Worm (Caenorhabditis elegans): ENCODE data around the gene C50C3.19.
A peak's percentile ranks its signal among the peaks of the same experiment; 100 is the strongest.

C50C3.19 gene

ce11 chrIII:8163283-8163682 lies 27.3 kb upstream of the C50C3.19 start, which contains the start of gene bath-42:
bath-42 (minus strand) TSS chrIII:8163383.
- TF ChIP-seq Y53G8AR.9 (GFP tag; conservative IDR thresholded peaks at IDR 0.05) (no peak), mel-28 (tag; optimal IDR thresholded peaks at IDR 0.05; ENCODE audit: borderline replicate concordance) (no peak), Y56A3A.18 (GFP tag; IDR thresholded peaks at IDR 0.05) (no peak), B0336.3 (GFP tag; IDR thresholded peaks at IDR 0.05) (no peak), aptf-2 (GFP tag; conservative IDR thresholded peaks at IDR 0.05) (no peak), hrde-1 (tag; optimal IDR thresholded peaks at IDR 0.05; ENCODE audit: borderline replicate concordance) (no peak), ceh-27 (GFP tag; optimal IDR thresholded peaks at IDR 0.05) (no peak), unc-130 (GFP tag; optimal IDR thresholded peaks at IDR 0.05) (no peak), nhr-120 (GFP tag; IDR thresholded peaks at IDR 0.05) (no peak), Y53F4B.3 (GFP tag; IDR thresholded peaks at IDR 0.05) (no peak)

- TF ChIP-seq D2030.7 (GFP tag; IDR thresholded peaks at IDR 0.05), result peak; percentile 46
- TF ChIP-seq mcd-1 (GFP tag; IDR thresholded peaks at IDR 0.05), result peak; percentile 76
- no peak for TF ChIP-seq hrde-1 (tag; optimal IDR thresholded peaks at IDR 0.05; ENCODE audit: borderline replicate concordance)
- peak; percentile 31; the same call in 1 of the 2 replicates for TF ChIP-seq cebp-1 (GFP tag; IDR thresholded peaks at IDR 0.05)
- peak; percentile 67 for TF ChIP-seq cebp-1 (tag; optimal IDR thresholded peaks at IDR 0.05)
- TF ChIP-seq hmg-20 (GFP tag; IDR thresholded peaks at IDR 0.05), result no peak
- no peak for TF ChIP-seq rec-8 (tag; optimal IDR thresholded peaks at IDR 0.05)
- TF ChIP-seq tlf-1 (GFP tag; optimal IDR thresholded peaks at IDR 0.05), result peak; percentile 44
- TF ChIP-seq him-1 (tag; optimal IDR thresholded peaks at IDR 0.05), result no peak
- peak; percentile 3 for TF ChIP-seq snpc-1.3 (tag; optimal IDR thresholded peaks at IDR 0.05; ENCODE audit: insufficient read depth)
- no peak for TF ChIP-seq Y79H2A.3 (GFP tag; conservative IDR thresholded peaks at IDR 0.05)
- TF ChIP-seq C17E4.6 (GFP tag; IDR thresholded peaks at IDR 0.05), result no peak
- peak; percentile 15 for TF ChIP-seq B0261.1 (tag; optimal IDR thresholded peaks at IDR 0.05)
- TF ChIP-seq K11D2.4 (GFP tag; IDR thresholded peaks at IDR 0.05), result peak; percentile 29; the same call in 1 of the 2 replicates
- TF ChIP-seq efl-1 (GFP tag; optimal IDR thresholded peaks at IDR 0.05), result peak; percentile 74
- no peak for TF ChIP-seq mel-28 (tag; optimal IDR thresholded peaks at IDR 0.05; ENCODE audit: borderline replicate concordance)
- TF ChIP-seq nhr-179 (tag; optimal IDR thresholded peaks at IDR 0.05), result no peak
- no peak for TF ChIP-seq hlh-12 (tag; optimal IDR thresholded peaks at IDR 0.05)
- no peak for TF ChIP-seq F55B11.4 (tag; optimal IDR thresholded peaks at IDR 0.05; ENCODE audit: borderline replicate concordance, insufficient read depth)
- no peak for TF ChIP-seq sea-2 (GFP tag; IDR thresholded peaks at IDR 0.05)
- no peak for TF ChIP-seq hsf-1 (GFP tag; IDR thresholded peaks at IDR 0.05)
- no peak for TF ChIP-seq ceh-58 (GFP tag; IDR thresholded peaks at IDR 0.05)
- no peak for TF ChIP-seq F49E8.2 (tag; optimal IDR thresholded peaks at IDR 0.05; ENCODE audit: insufficient read depth)
- TF ChIP-seq tbp1 (GFP tag; optimal IDR thresholded peaks at IDR 0.05), result peak; percentile 64
- TF ChIP-seq F37B4.10 (GFP tag; IDR thresholded peaks at IDR 0.05), result no peak
- peak; percentile 99 for TF ChIP-seq attf-3 (GFP tag; conservative IDR thresholded peaks at IDR 0.05)
- peak; percentile 88 for TF ChIP-seq nfyb-1 (GFP tag; IDR thresholded peaks at IDR 0.05)
- peak; percentile 75 for TF ChIP-seq ZK185.1 (tag; optimal IDR thresholded peaks at IDR 0.05; ENCODE audit: poor library complexity, severe bottlenecking)
- no peak for TF ChIP-seq hlh-26 (GFP tag; conservative IDR thresholded peaks at IDR 0.05)
- TF ChIP-seq nhr-90 (tag; optimal IDR thresholded peaks at IDR 0.05), result no peak
- no peak for TF ChIP-seq C06A6.2 (GFP tag; conservative IDR thresholded peaks at IDR 0.05)
- TF ChIP-seq rpc-1 (optimal IDR thresholded peaks at IDR 0.05), result no peak
- no peak for TF ChIP-seq rpc-1 (tag; optimal IDR thresholded peaks at IDR 0.05)
- peak; percentile 51 for TF ChIP-seq ekl-4 (GFP tag; IDR thresholded peaks at IDR 0.05)
- no peak for TF ChIP-seq zim-3 (tag; optimal IDR thresholded peaks at IDR 0.05)
- TF ChIP-seq hmg-1.2 (GFP tag; IDR thresholded peaks at IDR 0.05), result peak; percentile 60
- no peak for TF ChIP-seq egl-18 (GFP tag; IDR thresholded peaks at IDR 0.05)
- TF ChIP-seq rcor-1 (GFP tag; IDR thresholded peaks at IDR 0.05), result 0 out of 2 replicates have a peak, but pooled peaks have one; percentile 37
Observed at ce11 chrIII:8163788-8164423, 26.7 kb upstream of the C50C3.19 start, which contains the start of gene prp-8. prp-8 (plus strand) TSS chrIII:8164373.

All from whole organism, young adult.